Worm (Caenorhabditis elegans) whole organism, young adult: ENCODE data around the gene F47B8.10.

Experiments used
- B0035.1 ChIP-seq: sonication (generic microtip); optimal IDR thresholded peaks from 2 replicates; lab custom pipeline; 2016; ENCODE audit warnings: missing genetic modification characterization, mild to moderate bottlenecking, missing compliant biosample characterization, missing genotype, missing genetic modification reagents
- D2030.7 ChIP-seq: fragments of 200-800 bp; sonication (Bioruptor generic); IDR thresholded peaks from 2 replicates; pipeline ENCODE4 v1.3.6; 2022; ENCODE audit warnings: missing genetic modification reagents, missing genetic modification characterization, missing compliant biosample characterization
- F23B12.7 ChIP-seq: sonication (generic microtip); optimal IDR thresholded peaks from 2 replicates; lab custom pipeline; 2017; ENCODE audit warnings: missing genetic modification characterization, mild to moderate bottlenecking, missing compliant biosample characterization, antibody characterized with exemption, moderate library complexity; ENCODE audit not compliant: insufficient read depth
- F57A8.1 ChIP-seq: fragments of 200-800 bp; sonication (Bioruptor generic); optimal IDR thresholded peaks from 2 replicates; lab custom pipeline; 2018; ENCODE audit warnings: mild to moderate bottlenecking, missing genetic modification characterization, moderate library complexity, missing compliant biosample characterization
- ZK185.1 ChIP-seq: sonication (generic microtip); optimal IDR thresholded peaks from 2 replicates; lab custom pipeline; 2016; ENCODE audit warnings: mild to moderate bottlenecking, missing genetic modification characterization, missing compliant biosample characterization; ENCODE audit not compliant: poor library complexity, severe bottlenecking
- ama-1 ChIP-seq, 3 experiments: fragments of 150-350 bp in 1 of 3; sonication (generic microtip) in 2 of 3; optimal IDR thresholded peaks; 2 replicates each; lab custom pipeline; 2014 to 2018; ENCODE audit warnings: missing biosample characterization in 2 of 3, missing genetic modification characterization in 2 of 3, missing genetic modification reagents in 2 of 3
- attf-5 ChIP-seq: fragments of 200-800 bp; sonication (Bioruptor generic); optimal IDR thresholded peaks from 2 replicates; lab custom pipeline; 2018; ENCODE audit warnings: mild to moderate bottlenecking, missing genetic modification characterization, missing compliant biosample characterization
- ceh-40 ChIP-seq: fragments of 200-800 bp; sonication (Bioruptor generic); IDR thresholded peaks from 2 replicates; pipeline ENCODE4 v1.3.6; 2022; ENCODE audit warnings: missing genetic modification characterization, missing compliant biosample characterization
- ceh-91 ChIP-seq: fragments of 200-800 bp; sonication (Bioruptor generic); IDR thresholded peaks from 2 replicates; pipeline ENCODE4 v1.3.6; 2022; ENCODE audit warnings: missing genetic modification reagents, missing genetic modification characterization, missing compliant biosample characterization
- die-1 ChIP-seq: sonication (generic microtip); optimal IDR thresholded peaks from 2 replicates; lab custom pipeline; 2016; ENCODE audit warnings: missing genotype, mild to moderate bottlenecking, missing genetic modification characterization, missing compliant biosample characterization
- dox-1 ChIP-seq: fragments of 200-800 bp; sonication (Bioruptor generic); IDR thresholded peaks from 2 replicates; pipeline ENCODE4 v1.3.6; 2022; ENCODE audit warnings: missing genetic modification reagents, missing genetic modification characterization, missing compliant biosample characterization
- dpl-1 ChIP-seq: fragments of 150-350 bp; optimal IDR thresholded peaks from 2 replicates; lab custom pipeline; 2014; ENCODE audit warnings: missing biosample characterization, missing genetic modification reagents, missing genetic modification characterization
- efl-1 ChIP-seq: fragments of 150-350 bp; optimal IDR thresholded peaks from 2 replicates; lab custom pipeline; 2014; ENCODE audit warnings: missing biosample characterization, missing genetic modification reagents, missing genetic modification characterization
- egl-18 ChIP-seq: fragments of 200-800 bp; sonication (Bioruptor generic); IDR thresholded peaks from 2 replicates; pipeline ENCODE4 v1.3.6; 2022; ENCODE audit warnings: missing genetic modification reagents, missing genetic modification characterization, missing compliant biosample characterization
- egl-44 ChIP-seq: fragments of 200-800 bp; sonication (Bioruptor generic); IDR thresholded peaks from 2 replicates; pipeline ENCODE4 v1.3.6; 2022; ENCODE audit warnings: missing genetic modification reagents, missing genetic modification characterization, missing compliant biosample characterization
- him-1 ChIP-seq: sonication (generic microtip); optimal IDR thresholded peaks from 2 replicates; lab custom pipeline; 2016; ENCODE audit warnings: missing genotype, missing genetic modification reagents, missing genetic modification characterization, missing compliant biosample characterization
- hmg-1.2 ChIP-seq: fragments of 200-800 bp; sonication (Bioruptor generic); IDR thresholded peaks from 2 replicates; pipeline ENCODE4 v1.3.6; 2022; ENCODE audit warnings: missing genetic modification reagents, missing genetic modification characterization, missing compliant biosample characterization
- hrde-1 ChIP-seq: sonication (generic microtip); optimal IDR thresholded peaks from 2 replicates; lab custom pipeline; 2016; ENCODE audit warnings: missing genetic modification characterization, mild to moderate bottlenecking, missing compliant biosample characterization, moderate library complexity, missing genotype, missing genetic modification reagents, borderline replicate concordance
- hsf-1 ChIP-seq: fragments of 200-800 bp; sonication (Bioruptor generic); IDR thresholded peaks from 2 replicates; pipeline ENCODE4 v1.3.6; 2022; ENCODE audit warnings: missing genetic modification reagents, missing genetic modification characterization, missing compliant biosample characterization
- lin-40 ChIP-seq: sonication (generic microtip); optimal IDR thresholded peaks from 2 replicates; lab custom pipeline; 2016; ENCODE audit warnings: missing genetic modification characterization, mild to moderate bottlenecking, missing compliant biosample characterization, missing genotype, missing genetic modification reagents
- lsl-1 ChIP-seq: fragments of 200-800 bp; sonication (Bioruptor generic); optimal IDR thresholded peaks from 2 replicates; lab custom pipeline; 2018; ENCODE audit warnings: mild to moderate bottlenecking, missing genetic modification characterization, moderate library complexity, missing compliant biosample characterization
- madf-10 ChIP-seq: sonication (generic microtip); optimal IDR thresholded peaks from 2 replicates; lab custom pipeline; 2016; ENCODE audit warnings: mild to moderate bottlenecking, missing genetic modification characterization, missing compliant biosample characterization
- madf-3 ChIP-seq: fragments of 200-800 bp; sonication (Bioruptor generic); IDR thresholded peaks from 2 replicates; pipeline ENCODE4 v1.3.6; 2022; ENCODE audit warnings: missing genetic modification reagents, missing genetic modification characterization, missing compliant biosample characterization
- madf-8 ChIP-seq: fragments of 200-800 bp; sonication (Bioruptor generic); conservative IDR thresholded peaks from 2 replicates; pipeline ENCODE4 v1.3.6; 2022; ENCODE audit warnings: missing genetic modification reagents, missing genetic modification characterization, missing compliant biosample characterization
- mxl-1 ChIP-seq: sonication (generic microtip); optimal IDR thresholded peaks from 2 replicates; lab custom pipeline; 2016; ENCODE audit warnings: missing genetic modification characterization, missing compliant biosample characterization
- nfya-1 ChIP-seq: sonication (generic microtip); optimal IDR thresholded peaks from 2 replicates; lab custom pipeline; 2017; ENCODE audit warnings: antibody characterized with exemption, missing compliant biosample characterization, missing genetic modification characterization, borderline replicate concordance; ENCODE audit not compliant: insufficient read depth
- nfyb-1 ChIP-seq: fragments of 200-800 bp; sonication (Bioruptor generic); IDR thresholded peaks from 2 replicates; pipeline ENCODE4 v1.3.6; 2022; ENCODE audit warnings: missing genetic modification reagents, missing genetic modification characterization, missing compliant biosample characterization
- nhr-179 ChIP-seq: sonication (generic microtip); optimal IDR thresholded peaks from 2 replicates; lab custom pipeline; 2016; ENCODE audit warnings: mild to moderate bottlenecking, missing genetic modification characterization, missing compliant biosample characterization
- nhr-90 ChIP-seq: sonication (generic microtip); optimal IDR thresholded peaks from 2 replicates; lab custom pipeline; 2016; ENCODE audit warnings: missing genotype, mild to moderate bottlenecking, missing genetic modification characterization, missing compliant biosample characterization
- pbrm-1 ChIP-seq: fragments of 200-800 bp; sonication (Bioruptor generic); IDR thresholded peaks from 2 replicates; pipeline ENCODE4 v1.3.6; 2022; ENCODE audit warnings: missing genetic modification reagents, missing genetic modification characterization, missing compliant biosample characterization
- rcor-1 ChIP-seq: fragments of 200-800 bp; sonication (Bioruptor generic); IDR thresholded peaks from 2 replicates; pipeline ENCODE4 v1.3.6; 2022; ENCODE audit warnings: missing genetic modification reagents, missing genetic modification characterization, missing compliant biosample characterization
- rec-8 ChIP-seq, 2 experiments: sonication (generic microtip); optimal IDR thresholded peaks; 2 replicates each; lab custom pipeline; 2016; ENCODE audit warnings: mild to moderate bottlenecking in 2 of 2, missing genetic modification characterization in 2 of 2, missing genetic modification reagents in 2 of 2, missing genotype in 2 of 2, missing biosample characterization in 1 of 2, missing compliant biosample characterization in 1 of 2, moderate library complexity in 1 of 2
- repo-1 ChIP-seq: sonication (generic microtip); optimal IDR thresholded peaks from 2 replicates; lab custom pipeline; 2017; ENCODE audit warnings: mild to moderate bottlenecking, missing genetic modification characterization, missing compliant biosample characterization
- snpc-1.1 ChIP-seq: sonication (generic microtip); optimal IDR thresholded peaks from 2 replicates; lab custom pipeline; 2017; ENCODE audit warnings: missing genetic modification characterization, mild to moderate bottlenecking, missing compliant biosample characterization, antibody characterized with exemption, moderate library complexity, missing genotype, missing genetic modification reagents; ENCODE audit not compliant: insufficient read depth
- tbp1 ChIP-seq: fragments of 200-800 bp; sonication (Bioruptor generic); optimal IDR thresholded peaks from 2 replicates; lab custom pipeline; 2018; ENCODE audit warnings: mild to moderate bottlenecking, missing genetic modification characterization, missing compliant biosample characterization
- tbx-9 ChIP-seq: sonication (generic microtip); optimal IDR thresholded peaks from 2 replicates; lab custom pipeline; 2016; ENCODE audit warnings: borderline replicate concordance, missing genetic modification characterization, inconsistent platforms, missing compliant biosample characterization
- unc-62 ChIP-seq: fragments of 150-350 bp; optimal IDR thresholded peaks from 2 replicates; lab custom pipeline; 2014; ENCODE audit warnings: missing biosample characterization, missing genetic modification reagents, missing genetic modification characterization
- zfh-2 ChIP-seq: fragments of 200-800 bp; sonication (Bioruptor generic); conservative IDR thresholded peaks from 2 replicates; pipeline ENCODE4 v1.3.6; 2022; ENCODE audit warnings: missing genetic modification reagents, missing genetic modification characterization, missing compliant biosample characterization

F47B8.10 gene

DNA sequence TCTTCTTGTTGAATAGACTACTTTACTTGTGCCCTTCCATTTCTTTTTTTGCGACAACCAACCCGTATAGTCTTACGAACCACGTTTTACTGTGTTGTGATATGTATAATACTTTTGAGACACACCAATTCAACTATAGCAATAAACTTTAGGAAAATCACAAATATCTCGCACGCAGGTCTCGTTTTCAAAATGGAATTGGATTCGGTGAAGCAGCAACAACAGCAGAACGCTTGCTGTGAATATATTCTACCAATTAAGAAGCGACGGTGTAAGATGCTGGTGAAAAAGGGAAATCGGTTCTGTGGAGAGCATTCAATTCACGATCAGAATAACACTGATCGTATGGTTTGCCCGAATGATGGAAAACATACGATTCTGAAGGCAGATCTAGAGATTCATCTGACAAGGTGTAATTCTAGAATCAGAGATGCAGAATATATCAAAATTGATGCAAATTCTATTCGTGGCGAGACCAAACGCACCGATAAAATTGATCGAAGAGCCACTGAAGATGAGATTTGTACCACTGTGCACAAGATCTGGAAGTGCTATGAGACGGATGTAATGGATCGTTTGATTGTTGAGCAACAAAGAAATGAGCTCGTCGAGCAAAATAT lies 12.6 kb downstream of the F47B8.10 start, which contains the start of gene Y49A3A.3 (continued):
- peak; percentile 56 for TF ChIP-seq ZK185.1
- no peak for TF ChIP-seq mxl-1 (tag; lab: Kevin White, UChicago)
- TF ChIP-seq ceh-91 (GFP tag; lab: Robert Waterston, UW): no peak
- no peak for TF ChIP-seq madf-8 (GFP tag; lab: Robert Waterston, UW)
- peak; percentile 65 for TF ChIP-seq B0035.1
- no peak for TF ChIP-seq rec-8 (tag; optimal IDR thresholded peaks at IDR 0.05; lab: Kevin White, UChicago)
- peak; percentile 78 for TF ChIP-seq nfyb-1 (GFP tag; lab: Robert Waterston, UW)
- no peak for TF ChIP-seq ceh-40 (GFP tag; lab: Robert Waterston, UW)
- no peak for TF ChIP-seq rcor-1 (GFP tag; lab: Robert Waterston, UW)
- TF ChIP-seq hmg-1.2: peak; percentile 23; the same call in 1 of the 2 replicates
- no peak for TF ChIP-seq unc-62
- TF ChIP-seq efl-1 (GFP tag; lab: Kevin White, UChicago): no peak
- no peak for TF ChIP-seq egl-18 (GFP tag; lab: Robert Waterston, UW)
- TF ChIP-seq tbp1 (GFP tag; lab: Kevin White, UChicago): peak; percentile 54
- no peak for TF ChIP-seq F23B12.7 (tag; lab: Kevin White, UChicago)
- TF ChIP-seq D2030.7 (GFP tag; lab: Robert Waterston, UW): no peak
- TF ChIP-seq him-1 (tag; lab: Kevin White, UChicago): no peak
- peak; percentile 95 for TF ChIP-seq repo-1 (tag; lab: Kevin White, UChicago)
- peak; percentile 76 for TF ChIP-seq pbrm-1 (GFP tag; lab: Robert Waterston, UW)
- TF ChIP-seq die-1 (tag; lab: Kevin White, UChicago): peak; percentile 33
- 0 out of 2 replicates have a peak, but pooled peaks have one; percentile 25 for TF ChIP-seq madf-3 (GFP tag; lab: Robert Waterston, UW)
- TF ChIP-seq F57A8.1: no peak
- TF ChIP-seq zfh-2: no peak
- TF ChIP-seq egl-44 (GFP tag; lab: Robert Waterston, UW): no peak
- TF ChIP-seq hsf-1 (GFP tag; lab: Robert Waterston, UW): peak; percentile 17; the same call in 1 of the 2 replicates
- TF ChIP-seq attf-5 (GFP tag; lab: Kevin White, UChicago): peak; percentile 43
- TF ChIP-seq snpc-1.1: peak; percentile 15
- no peak for TF ChIP-seq dpl-1 (GFP tag; lab: Kevin White, UChicago)
- TF ChIP-seq nhr-179 (tag; lab: Kevin White, UChicago): no peak
- peak; percentile 2 for TF ChIP-seq lsl-1 (GFP tag; lab: Kevin White, UChicago)
- TF ChIP-seq nhr-90 (tag; lab: Kevin White, UChicago): peak; percentile 36
- peak; percentile 63 for TF ChIP-seq hrde-1 (tag; lab: Kevin White, UChicago)
- peak; percentile 76 for TF ChIP-seq ama-1 (optimal IDR thresholded peaks at IDR 0.05; lab: Kevin White, UChicago)
- TF ChIP-seq ama-1 (GFP tag; optimal IDR thresholded peaks at IDR 0.05; lab: Kevin White, UChicago): peak in 1 of 2 experiments; percentile 80
- no peak for TF ChIP-seq tbx-9
- TF ChIP-seq madf-10 (tag; lab: Kevin White, UChicago): peak; percentile 34
- peak; percentile 82 for TF ChIP-seq lin-40 (tag; lab: Kevin White, UChicago)
- TF ChIP-seq nfya-1 (tag; lab: Kevin White, UChicago): no peak
- peak; percentile 34; the same call in 1 of the 2 replicates for TF ChIP-seq dox-1 (GFP tag; lab: Robert Waterston, UW)
